Fruit fly (Drosophila melanogaster): ENCODE data around the gene daed.

Gene daed

DNA sequence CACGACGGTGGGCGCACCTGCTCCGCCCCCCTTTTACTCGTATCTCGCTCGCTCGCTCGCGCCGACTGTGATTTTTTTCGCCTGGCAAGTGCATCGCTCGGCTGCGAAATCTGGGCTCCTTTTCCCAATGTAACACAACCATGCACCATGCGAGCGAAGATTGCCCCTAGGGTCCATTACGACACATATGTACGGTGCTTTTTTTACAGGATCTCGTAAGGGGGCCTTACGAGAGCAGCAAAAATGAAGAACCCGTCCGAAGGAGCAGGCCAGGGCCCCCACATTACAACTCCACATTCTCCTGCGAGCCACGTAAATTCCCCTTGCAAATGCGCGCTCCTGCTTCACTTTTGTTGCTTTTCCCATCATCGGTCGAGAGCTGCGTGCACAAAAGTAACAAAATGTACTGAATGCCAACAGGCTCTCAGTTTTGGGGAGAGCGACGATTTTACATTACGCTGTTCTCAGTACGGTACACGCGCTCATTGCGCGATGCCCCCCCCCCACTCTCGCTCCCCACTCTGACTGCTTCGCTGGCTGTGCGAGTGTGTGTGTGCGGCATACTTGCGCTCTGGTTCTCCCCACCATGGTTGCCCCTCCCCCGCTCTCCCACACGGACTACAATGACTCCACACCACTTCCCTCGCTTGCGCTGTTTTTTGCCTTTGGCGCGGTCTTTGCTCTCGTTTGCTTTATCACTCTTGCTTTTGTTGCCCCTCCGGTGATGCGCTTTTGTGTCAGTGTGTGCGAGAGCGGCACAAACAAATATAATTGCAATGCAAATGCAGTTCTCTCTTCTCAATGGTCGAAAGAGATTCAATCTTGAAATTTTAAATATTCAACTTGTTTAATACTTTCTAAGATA lies 13.0 kb downstream of the daed start (continued):
- TF ChIP-seq CG6854 (GFP tag; optimal IDR thresholded peaks at IDR 0.05) (peak; percentile 87), Ets21C (GFP tag; optimal IDR thresholded peaks at IDR 0.05) (peak; percentile 8), dac (GFP tag; optimal IDR thresholded peaks at IDR 0.05) (peak; percentile 7), CG34406 (GFP tag; optimal IDR thresholded peaks at IDR 0.05) (no peak), CG8632 (GFP tag; optimal IDR thresholded peaks at IDR 0.05) (no peak), OdsH (GFP tag; optimal IDR thresholded peaks at IDR 0.05) (peak; percentile 25), CG15336 (GFP tag; IDR thresholded peaks at IDR 0.05) (peak; percentile 54), pdm3 (GFP tag; optimal IDR thresholded peaks at IDR 0.05) (no peak), dsx (GFP tag; optimal IDR thresholded peaks at IDR 0.05; ENCODE audit: poor library complexity, severe bottlenecking) (peak; percentile 85), CG11902 (GFP tag; optimal IDR thresholded peaks at IDR 0.05) (no peak), CG6792 (GFP tag; optimal IDR thresholded peaks at IDR 0.05) (peak; percentile 45), achi (GFP tag; optimal IDR thresholded peaks at IDR 0.05) (peak; percentile 37), topi (GFP tag; optimal IDR thresholded peaks at IDR 0.05) (no peak), Hr4 (GFP tag; optimal IDR thresholded peaks at IDR 0.05) (no peak), CG32006 (GFP tag; optimal IDR thresholded peaks at IDR 0.05) (peak; percentile 59), fkh (GFP tag; optimal IDR thresholded peaks at IDR 0.05) (peak; percentile 22), salr (GFP tag; optimal IDR thresholded peaks at IDR 0.05) (peak; percentile 35 to 37)

DNA sequence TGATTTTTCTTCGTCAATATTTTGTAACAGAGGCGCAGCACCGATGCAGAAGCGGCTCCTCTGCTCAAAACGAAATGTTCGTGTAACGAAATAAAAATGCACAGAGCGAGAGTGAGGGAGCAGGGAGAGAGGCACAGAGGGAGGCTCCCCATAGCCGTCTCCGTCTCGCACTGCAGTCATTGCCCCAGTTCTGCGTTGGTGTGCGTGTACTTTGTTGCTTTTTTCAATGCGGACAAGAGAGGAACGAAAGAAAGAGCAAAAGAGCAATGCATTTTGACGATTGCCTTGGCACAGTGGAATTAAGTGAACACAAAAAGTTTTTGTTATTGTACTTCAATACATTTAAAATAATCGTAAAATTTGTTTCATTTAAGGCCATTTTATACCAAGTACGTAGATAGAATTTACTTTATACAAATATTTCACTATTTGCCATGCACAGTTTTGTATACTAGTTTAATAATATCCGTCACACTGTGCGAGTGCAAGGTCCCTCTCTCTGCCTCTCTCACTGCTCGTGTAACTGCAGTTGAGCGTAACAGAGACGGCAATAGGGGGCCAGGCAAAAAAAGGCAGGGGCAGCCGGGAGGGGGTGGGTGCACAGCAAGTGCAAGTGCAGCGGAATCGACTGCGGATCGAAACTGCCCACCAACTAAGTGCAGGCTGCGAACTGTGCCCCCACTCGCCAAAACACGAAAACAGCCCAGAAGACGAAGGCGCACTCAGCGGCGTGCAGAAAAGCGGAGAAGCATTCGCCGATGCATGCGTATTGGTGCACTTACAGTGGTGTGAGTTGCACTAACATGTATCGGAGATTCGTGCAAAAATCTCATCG lies 13.9 kb downstream of the daed start:
- TF ChIP-seq CG15336 (GFP tag; IDR thresholded peaks at IDR 0.05) (peak; percentile 100), CG6808 (GFP tag; optimal IDR thresholded peaks at IDR 0.05) (peak; percentile 99), ss (GFP tag; optimal IDR thresholded peaks at IDR 0.05) (peak; percentile 100), fkh (GFP tag; optimal IDR thresholded peaks at IDR 0.05) (peak; percentile 66), CG1621 (tag; optimal IDR thresholded peaks at IDR 0.05) (peak; percentile 99), Eip93F (GFP tag; optimal IDR thresholded peaks at IDR 0.05) (no peak), salr (GFP tag; optimal IDR thresholded peaks at IDR 0.05) (peak; percentile 99 to 100), CG31627 (GFP tag; optimal IDR thresholded peaks at IDR 0.05) (peak; percentile 100), dsx (GFP tag; optimal IDR thresholded peaks at IDR 0.05; ENCODE audit: poor library complexity, severe bottlenecking) (peak; percentile 99), CG32006 (GFP tag; optimal IDR thresholded peaks at IDR 0.05) (peak; percentile 100), CG4318 (GFP tag; optimal IDR thresholded peaks at IDR 0.05) (peak; percentile 100), Ets21C (GFP tag; optimal IDR thresholded peaks at IDR 0.05) (peak; percentile 100), eg (GFP tag; IDR thresholded peaks at IDR 0.05) (peak; percentile 100), CG8119 (GFP tag; IDR thresholded peaks at IDR 0.05) (peak; percentile 100), CG6163 (GFP tag; IDR thresholded peaks at IDR 0.05) (peak; percentile 100), lz (GFP tag; optimal IDR thresholded peaks at IDR 0.05) (peak; percentile 100), CG10669 (GFP tag; optimal IDR thresholded peaks at IDR 0.05) (peak; percentile 100), CG9139 (GFP tag; optimal IDR thresholded peaks at IDR 0.05) (peak; percentile 100), OdsH (GFP tag; optimal IDR thresholded peaks at IDR 0.05) (peak; percentile 100), Eip78C (GFP tag) (peak; percentile 100), Smox (GFP tag; optimal IDR thresholded peaks at IDR 0.05) (peak; percentile 100), esn (GFP tag; optimal IDR thresholded peaks at IDR 0.05) (peak; percentile 100), CG10631 (GFP tag; optimal IDR thresholded peaks at IDR 0.05) (peak; percentile 100), CG6792 (GFP tag; optimal IDR thresholded peaks at IDR 0.05) (peak; percentile 100), CG3919 (GFP tag; optimal IDR thresholded peaks at IDR 0.05) (peak; percentile 100), CG11902 (GFP tag; optimal IDR thresholded peaks at IDR 0.05) (peak; percentile 99), CG3032 (tag; optimal IDR thresholded peaks at IDR 0.05) (peak; percentile 100), Hr4 (GFP tag; optimal IDR thresholded peaks at IDR 0.05) (peak; percentile 100), CG16779 (tag; optimal IDR thresholded peaks at IDR 0.05) (peak; percentile 99), acj6 (GFP tag; optimal IDR thresholded peaks at IDR 0.05) (peak; percentile 100), achi (GFP tag; optimal IDR thresholded peaks at IDR 0.05) (peak; percentile 99), Sox102F (GFP tag; optimal IDR thresholded peaks at IDR 0.05) (peak; percentile 100), CG7368 (GFP tag; optimal IDR thresholded peaks at IDR 0.05) (peak; percentile 100), CG6276 (GFP tag; optimal IDR thresholded peaks at IDR 0.05) (peak; percentile 100), net (GFP tag; optimal IDR thresholded peaks at IDR 0.05) (peak; percentile 100), CG6854 (GFP tag; optimal IDR thresholded peaks at IDR 0.05) (peak; percentile 99), Sox15 (GFP tag; optimal IDR thresholded peaks at IDR 0.05) (peak; percentile 99), spab (GFP tag; optimal IDR thresholded peaks at IDR 0.05) (peak; percentile 100), Gug (GFP tag; IDR thresholded peaks at IDR 0.05) (peak; percentile 100)
